Fruit fly (Drosophila melanogaster) whole organism, larva: ENCODE measurements around the gene bbx.

Source experiments
- noc ChIP-seq: fragments of 200-800 bp; sonication (Bioruptor generic); optimal IDR thresholded peaks from 3 replicates; lab custom pipeline; 2019; ENCODE audit warnings: missing biosample characterization, mild to moderate bottlenecking, missing genetic modification characterization, moderate library complexity

Gene bbx

DNA sequence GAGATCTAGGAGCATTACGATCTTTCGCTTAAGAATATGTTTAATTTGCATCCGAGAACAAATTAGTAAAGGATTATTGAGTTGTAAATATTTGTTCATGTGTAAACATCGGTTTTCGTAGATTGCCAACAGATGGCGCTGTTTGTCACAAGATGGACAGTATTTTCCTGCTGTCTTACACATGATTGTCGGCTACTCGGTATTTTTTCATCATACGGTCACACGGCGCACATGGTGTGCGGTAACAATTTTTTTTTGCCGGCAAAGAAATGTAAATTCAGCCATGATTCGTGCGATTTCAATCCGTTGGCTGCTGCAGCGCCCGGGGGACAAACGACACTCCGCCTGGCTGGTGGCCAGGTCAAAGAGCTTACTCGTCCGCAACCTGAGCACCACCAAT, at the start of gene bbx, which contains the start of gene waw:
TSS of gene bbx (plus strand) at position 151 of the 400 bp plus-strand sequence.
TSS of gene waw (plus strand) at position 151 of the 400 bp plus-strand sequence.
- no peak for TF ChIP-seq noc

DNA sequence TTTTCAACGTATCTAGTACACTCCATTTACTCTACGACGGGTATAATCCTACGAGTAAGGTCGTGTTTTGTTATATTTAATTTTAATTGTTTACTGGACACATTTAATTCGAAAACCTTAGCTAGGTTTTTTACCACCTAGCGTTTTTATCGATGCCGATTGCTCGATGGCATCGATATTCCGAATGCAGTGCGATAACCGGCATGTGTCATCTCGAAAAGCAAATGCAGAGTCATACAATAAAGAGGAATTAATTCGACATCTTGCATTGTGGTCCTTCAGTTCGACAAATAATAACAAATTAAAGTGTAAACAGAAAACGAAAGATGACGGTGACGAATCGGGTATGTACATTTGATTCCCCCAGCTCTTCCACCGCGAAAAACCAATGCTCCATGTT, 47.0 kb upstream of the bbx start, which contains the start of gene Rpt6:
TSS of gene Rpt6 (plus strand) at position 201 of the 400 bp plus-strand sequence.
- no peak for TF ChIP-seq noc

DNA sequence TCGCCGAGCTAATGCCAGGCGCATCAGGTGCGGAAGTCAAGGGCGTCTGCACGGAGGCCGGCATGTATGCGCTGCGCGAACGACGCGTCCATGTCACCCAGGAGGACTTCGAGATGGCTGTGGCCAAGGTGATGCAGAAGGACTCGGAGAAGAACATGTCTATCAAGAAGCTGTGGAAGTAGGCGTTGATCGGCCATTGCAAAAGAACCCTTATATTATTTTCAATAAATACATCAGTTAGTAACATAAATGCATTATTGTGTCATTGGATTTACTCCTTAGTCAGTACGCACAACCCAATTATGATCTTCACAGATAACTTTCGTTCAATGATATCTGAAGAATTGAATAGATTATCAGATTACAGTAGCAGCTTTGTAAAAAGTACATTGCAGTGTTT, 45.4 kb upstream of the bbx start, which contains the start of gene CG1801:
TSS of gene CG1801 (minus strand) at position 101 of the 400 bp plus-strand sequence.
- TF ChIP-seq noc = no peak

DNA sequence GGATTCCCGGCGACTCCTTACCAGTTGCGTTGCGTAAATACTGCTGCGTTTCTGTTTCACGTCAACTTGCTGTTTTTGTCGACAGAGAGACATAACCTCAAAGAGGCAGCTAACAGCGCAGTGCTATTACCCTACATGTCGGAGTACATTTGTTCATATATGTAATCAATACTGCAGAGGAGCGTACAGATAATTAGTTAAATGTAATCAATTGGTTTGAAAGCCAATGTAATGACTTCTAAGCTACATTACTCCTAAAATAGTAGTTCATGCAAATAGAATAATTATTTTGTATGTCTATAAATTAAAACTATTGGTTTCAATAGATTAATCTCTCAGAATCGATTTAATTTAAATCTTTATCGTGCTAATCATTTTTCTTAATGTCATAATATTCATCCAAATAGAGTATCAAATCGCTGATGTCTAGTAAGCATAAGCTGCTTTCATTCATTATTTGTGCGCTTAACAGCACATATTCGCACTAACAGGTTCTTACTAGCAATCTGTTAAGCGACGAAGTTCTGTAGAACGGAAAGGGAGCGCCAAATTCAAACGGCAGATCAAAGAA, 43.5 kb upstream of the bbx start, which contains the start of the genes SLIRP1 and anox:
TSS of gene SLIRP1 (minus strand) at position 95 of the 571 bp plus-strand sequence.
TSS of gene anox (minus strand) at position 95 of the 571 bp plus-strand sequence.
- TF ChIP-seq noc = peak; percentile 90

DNA sequence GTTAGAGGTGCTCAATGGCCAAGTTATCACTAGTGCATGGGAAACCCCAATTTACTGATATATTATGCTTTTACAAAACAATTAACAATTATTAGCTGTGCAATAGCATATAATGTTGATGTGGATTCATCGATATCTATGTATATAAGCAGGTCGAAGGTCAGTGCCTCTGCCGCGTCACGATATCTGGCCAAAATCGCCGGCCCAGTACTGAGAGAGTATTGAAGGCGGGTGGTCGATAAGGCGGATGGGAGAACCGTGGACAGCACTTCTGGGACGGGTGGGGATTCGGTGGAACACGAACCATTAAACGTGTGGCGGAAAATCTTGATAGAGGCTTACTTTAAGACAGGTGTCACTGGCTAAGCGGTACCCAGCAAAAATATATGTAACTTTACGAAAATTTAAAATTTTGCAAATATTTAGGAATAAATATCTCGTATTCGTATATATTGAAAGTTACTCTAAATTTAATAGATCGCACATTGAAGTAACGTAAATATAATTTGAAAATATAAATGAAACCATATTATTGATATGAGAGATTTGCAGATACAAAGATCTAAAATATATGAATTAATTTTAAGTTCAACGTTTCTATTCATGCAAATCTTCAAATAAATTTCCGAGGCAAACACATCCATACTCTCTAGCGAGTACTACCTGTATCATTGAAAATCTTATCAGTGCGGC, 40.4 kb upstream of the bbx start:
- no peak for TF ChIP-seq noc

DNA sequence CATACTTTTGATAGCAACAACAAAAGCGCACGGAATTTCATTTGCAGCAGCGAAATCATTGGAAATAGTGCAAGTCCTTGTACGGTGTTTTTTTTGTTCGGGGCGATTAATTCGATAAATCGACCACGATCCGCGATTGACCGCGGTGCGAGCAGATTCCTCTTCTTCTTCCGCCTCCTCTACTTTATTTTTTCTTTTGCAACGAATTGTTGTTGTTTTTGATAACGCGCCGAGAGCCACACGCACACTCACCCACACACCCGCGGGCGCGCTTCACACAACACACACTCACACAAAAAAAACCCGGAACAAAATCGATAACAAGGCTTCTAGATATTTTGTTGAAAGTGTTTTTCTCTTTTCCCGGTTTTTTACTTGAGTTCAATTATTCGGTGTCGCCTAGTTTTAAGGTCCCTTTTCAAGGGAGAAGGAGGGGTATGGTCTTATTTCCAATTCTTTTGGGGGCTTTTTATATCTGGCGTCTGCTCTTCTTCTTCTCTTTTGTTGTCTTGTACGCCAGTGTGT, 39.6 kb upstream of the bbx start:
- TF ChIP-seq noc = no peak

DNA sequence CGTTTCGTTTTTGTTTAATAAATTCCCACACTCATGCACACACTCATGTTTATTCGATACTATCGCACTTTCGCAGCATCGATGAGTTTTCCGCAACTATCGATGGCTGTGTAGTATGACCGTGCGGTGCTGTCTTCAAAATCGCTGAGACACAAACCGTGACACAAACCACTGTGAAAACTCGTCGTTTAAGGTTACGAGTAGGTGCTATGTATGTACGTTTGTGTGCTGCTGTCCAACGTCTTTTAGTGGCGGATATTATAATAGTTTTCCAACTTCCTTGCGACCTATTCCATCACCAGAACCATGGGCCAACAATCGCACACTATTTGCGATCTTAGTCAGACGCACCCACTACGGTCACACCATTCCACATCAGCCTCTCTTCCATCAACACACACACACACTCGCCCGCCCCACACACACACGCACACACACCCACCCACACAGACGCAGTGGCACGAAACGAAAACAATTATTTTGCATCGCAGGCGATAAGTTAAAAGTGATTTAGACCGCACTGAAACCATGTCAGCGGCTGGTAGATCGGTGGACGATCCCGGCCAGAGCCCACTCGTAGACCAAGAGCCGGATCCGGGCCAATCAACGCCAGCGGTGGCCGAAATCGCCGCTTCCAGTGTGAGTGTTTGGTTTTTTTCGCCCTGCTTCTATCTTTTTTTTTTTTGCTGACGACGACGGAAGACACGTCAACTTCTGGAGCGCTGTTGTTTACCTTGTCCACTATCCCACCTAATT, 38.7 kb upstream of the bbx start, which contains the start of the genes Dd and CG1486:
TSS of gene Dd (minus strand) at position 77 of the 756 bp plus-strand sequence.
TSS of gene CG1486 (plus strand) at position 114 of the 756 bp plus-strand sequence.
- no peak for TF ChIP-seq noc

DNA sequence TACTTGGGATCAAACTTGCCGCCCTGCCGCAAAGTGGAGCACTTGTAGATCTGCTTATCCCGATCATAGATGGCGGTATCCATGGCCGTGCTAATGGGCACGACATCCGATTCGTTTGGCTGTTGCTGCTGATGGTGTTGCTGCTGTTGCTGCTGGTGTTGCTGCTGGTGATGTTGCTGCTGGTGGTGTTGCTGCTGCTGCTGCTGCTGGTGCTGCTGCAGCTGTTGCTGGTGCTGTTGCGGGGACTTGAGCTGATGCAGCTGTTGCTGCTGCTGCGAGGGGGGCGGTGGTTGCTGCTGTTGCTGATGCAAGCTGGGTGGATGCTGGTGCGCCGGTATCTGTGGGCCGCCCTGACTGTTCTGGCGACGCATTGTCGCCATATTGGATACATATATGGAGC, 29.7 kb upstream of the bbx start:
- no peak for TF ChIP-seq noc

DNA sequence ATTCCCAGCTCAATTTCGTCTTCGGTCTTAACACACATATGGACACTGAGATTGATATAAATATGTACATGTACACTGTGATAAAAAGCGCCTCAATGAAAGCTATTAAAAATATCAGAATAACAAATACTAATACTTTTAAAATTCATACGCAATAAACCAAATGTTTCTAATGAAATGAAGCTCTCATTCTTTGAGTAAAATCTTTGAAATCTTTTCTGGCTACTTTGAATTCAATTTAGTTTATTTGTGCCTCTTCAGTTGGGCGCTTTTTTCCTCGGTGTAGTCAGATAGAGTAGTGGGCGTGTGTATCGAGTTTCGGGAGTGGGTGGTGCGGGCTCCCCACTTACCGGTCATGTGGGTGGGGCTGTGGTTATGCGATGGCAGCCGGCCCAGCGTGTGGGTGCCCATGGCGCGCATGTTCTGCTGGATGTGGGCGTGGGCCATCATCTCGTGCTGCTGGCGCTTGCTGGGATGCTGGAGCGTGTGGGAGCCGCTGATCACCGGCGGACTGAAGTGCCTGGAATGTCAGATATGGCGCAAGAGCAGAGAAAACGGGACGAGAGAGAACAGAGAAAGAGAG, 28.2 kb upstream of the bbx start:
- no peak for TF ChIP-seq noc

DNA sequence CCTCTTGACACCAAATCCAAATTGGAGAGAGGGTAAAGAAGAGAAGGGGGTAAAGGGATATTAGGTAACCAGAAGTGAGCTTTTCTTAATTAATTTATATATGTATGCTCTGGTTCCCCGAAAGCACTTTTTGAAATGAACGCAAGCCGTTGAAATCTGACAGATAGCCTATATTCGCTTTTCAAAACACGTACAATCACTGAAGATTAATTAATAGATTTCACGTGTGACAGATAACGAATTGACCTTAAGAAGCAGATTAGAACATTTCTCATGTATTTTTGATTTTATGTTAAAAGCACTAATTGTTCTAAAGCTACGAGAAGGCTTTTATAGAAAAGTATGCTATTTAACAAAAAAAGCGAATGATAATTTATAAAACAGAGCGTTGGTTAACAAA, 25.8 kb upstream of the bbx start:
- TF ChIP-seq noc = peak; percentile 10

DNA sequence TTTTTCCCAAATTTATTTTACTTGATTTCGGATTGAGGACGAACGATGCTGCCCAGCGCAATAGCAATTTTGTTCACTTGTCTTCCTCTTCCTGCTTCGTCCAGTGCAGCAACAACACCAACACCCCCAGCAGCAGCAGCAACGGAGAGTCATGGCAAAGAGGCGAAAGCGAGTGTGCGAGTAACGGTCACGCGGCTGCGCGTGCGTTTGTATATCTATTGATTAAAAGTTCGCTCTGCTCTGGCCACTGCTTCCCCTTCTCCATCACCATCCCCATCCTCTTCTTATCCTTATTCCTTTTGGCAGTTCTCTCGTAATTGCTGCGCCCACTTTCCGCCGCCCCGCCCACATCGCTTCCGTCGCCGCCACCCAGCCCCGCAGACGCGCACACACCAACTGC, 24.7 kb upstream of the bbx start:
- no peak for TF ChIP-seq noc

DNA sequence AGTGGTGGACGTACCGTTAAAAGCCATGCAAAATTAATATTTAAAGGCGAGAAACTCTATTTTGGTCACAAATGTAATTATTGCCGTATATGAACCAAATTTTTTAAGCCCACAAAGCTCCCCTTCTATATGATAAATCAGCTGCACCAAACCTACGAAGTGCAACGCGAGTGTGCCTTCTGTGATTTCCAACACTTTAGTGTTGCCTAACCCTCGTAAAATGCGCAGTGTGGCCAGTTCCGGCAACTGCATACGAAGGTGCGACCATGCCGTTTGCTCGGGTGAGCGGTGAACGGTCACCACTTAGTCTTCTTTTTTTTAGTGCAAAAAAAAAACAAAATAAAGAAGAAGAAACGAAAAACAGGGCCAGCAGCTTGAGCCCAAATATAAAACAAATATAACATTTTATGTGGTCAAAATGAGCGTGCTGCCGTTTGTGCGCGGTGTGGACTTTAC, 23.3 kb upstream of the bbx start, which contains the start of the genes tty and fliI:
TSS of gene tty (minus strand) at position 201 of the 456 bp plus-strand sequence.
TSS of gene fliI (plus strand) at position 266 of the 456 bp plus-strand sequence.
- TF ChIP-seq noc = peak; percentile 60

DNA sequence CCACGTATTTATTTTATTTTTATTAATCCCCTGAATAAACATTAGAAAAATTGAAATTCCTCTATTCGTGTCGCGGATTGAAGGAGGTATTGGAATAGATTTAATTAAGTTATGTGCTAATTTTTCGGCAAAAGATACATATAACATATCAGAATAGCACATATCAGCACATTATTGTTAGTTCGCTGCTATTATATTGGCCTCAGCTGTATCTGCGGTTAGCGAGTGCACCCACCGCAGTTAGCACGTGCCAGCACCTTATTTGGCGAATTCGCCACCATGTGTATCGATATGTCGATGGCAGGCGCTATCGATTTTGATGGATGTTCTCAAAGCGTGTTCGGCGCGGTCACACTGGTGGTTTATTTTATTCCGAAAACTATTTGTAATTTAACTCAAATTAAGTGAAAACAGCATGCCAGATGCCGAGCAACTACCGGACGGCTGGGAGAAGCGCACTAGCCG, 17.8 kb upstream of the bbx start, which contains the start of gene dod:
TSS of gene dod (plus strand) at position 323 of the 465 bp plus-strand sequence.
- TF ChIP-seq noc = peak; percentile 29

DNA sequence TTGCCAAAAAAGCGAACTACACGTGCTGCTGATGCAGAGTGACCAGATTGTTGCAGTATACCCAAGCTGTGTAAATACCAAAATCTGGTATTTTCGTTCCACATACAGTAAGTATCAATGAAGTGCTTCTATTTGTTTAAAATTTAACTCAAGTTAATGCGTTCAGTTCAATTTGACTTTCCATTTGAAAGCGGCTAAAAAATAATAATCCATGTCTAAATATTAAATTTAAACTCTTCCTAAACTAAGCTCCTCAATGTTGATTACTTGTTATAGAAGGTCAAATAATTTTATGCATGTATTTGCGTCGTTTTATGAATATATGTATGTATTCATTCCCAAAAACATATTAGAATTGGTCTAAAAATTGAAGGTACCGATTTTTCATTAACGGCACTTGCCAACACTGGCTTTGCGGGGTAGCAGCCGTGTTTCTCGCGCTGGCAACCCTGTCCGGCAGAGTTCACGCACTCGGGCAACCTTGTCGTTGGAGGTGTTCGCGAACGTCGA, 13.0 kb upstream of the bbx start, which contains the start of the genes peng and sol:
TSS of gene peng (minus strand) at position 44 of the 510 bp plus-strand sequence.
TSS of gene sol (plus strand) at position 481 of the 510 bp plus-strand sequence.
- peak; percentile 67 for TF ChIP-seq noc

DNA sequence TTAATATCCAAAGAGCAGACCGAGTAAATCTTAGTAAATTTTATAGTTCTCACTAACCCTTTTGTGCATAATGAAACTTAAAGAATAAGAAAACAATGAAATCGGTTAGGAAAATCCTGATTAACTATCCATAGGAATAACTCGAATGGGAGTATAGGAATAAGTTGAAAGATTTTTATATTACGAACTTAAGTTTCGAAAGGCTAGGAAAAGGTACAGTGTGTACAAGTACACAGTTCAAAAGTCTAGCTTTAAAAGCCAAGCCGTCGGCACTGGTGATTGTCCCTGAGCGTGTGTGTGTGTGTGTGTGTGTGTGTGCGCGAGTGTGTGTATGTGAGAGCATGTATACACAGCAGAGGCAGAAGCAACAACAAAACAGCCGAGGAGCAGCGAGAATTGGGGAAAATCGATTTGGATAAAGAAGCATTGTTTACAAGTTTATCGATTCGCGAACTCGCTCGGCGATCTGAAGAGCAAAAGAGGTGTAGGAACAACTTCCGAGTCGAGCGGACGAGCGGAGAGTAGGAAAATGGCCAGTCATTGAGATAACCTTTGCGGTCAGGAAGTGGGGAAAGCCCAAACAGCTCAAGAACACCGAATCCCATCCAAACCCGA, 11.5 kb upstream of the bbx start:
- TF ChIP-seq noc = no peak
